Worm (Caenorhabditis elegans) whole organism, late embryonic: ENCODE measurements around the gene nas-28.

Experiments used
- elt-2 ChIP-seq: sonication (generic microtip); optimal IDR thresholded peaks from 2 replicates; lab custom pipeline; 2016; ENCODE audit warnings: missing genetic modification reagents, missing genetic modification characterization, missing compliant biosample characterization
- nhr-11 ChIP-seq: fragments of 150-350 bp; optimal IDR thresholded peaks from 2 replicates; lab custom pipeline; 2014; ENCODE audit warnings: missing biosample characterization, missing genetic modification characterization
- pqm-1 ChIP-seq: sonication (generic microtip); optimal IDR thresholded peaks from 2 replicates; lab custom pipeline; 2016; ENCODE audit warnings: missing genetic modification characterization, missing compliant biosample characterization

ce11 chrIII:6157708-6158321 lies 25.2 kb downstream of the nas-28 start, which contains the start of gene anmt-2:
- TF ChIP-seq elt-2 (no peak), pqm-1 (tag; lab: Kevin White, UChicago) (no peak), nhr-11 (tag; lab: Kevin White, UChicago) (no peak)
